Fruit fly (Drosophila melanogaster) S2 (cell line): Measurements from ENCODE around the gene pkaap.

Experiments
- CG8478 ChIP-seq: fragments of >200 bp; optimal IDR thresholded peaks from 2 replicates; lab custom pipeline; 2018
- CTCF ChIP-seq, 2 experiments: fragments of >200 bp; optimal IDR thresholded peaks; 2 replicates each; lab custom pipeline; 2018

dm6 chr2L:16272730-16273129, 15.4 kb upstream of the pkaap start:
- TF ChIP-seq CG8478 = no peak
- TF ChIP-seq CTCF (optimal IDR thresholded peaks at IDR 0.05; lab: Kevin White, UChicago) = no peak
